Worm (Caenorhabditis elegans) whole organism, L4 larva: ENCODE data around the gene M153.3.

Source experiments
- D1046.2 ChIP-seq: fragments of 200-800 bp; sonication (Bioruptor generic); IDR thresholded peaks from 2 replicates; pipeline ENCODE4 v1.3.6; 2022; ENCODE audit warnings: missing genetic modification characterization, missing compliant biosample characterization
- F26F4.8 ChIP-seq: fragments of 200-800 bp; sonication (Bioruptor generic); conservative IDR thresholded peaks from 2 replicates; pipeline ENCODE4 v1.3.6; 2022; ENCODE audit warnings: missing genetic modification characterization, missing compliant biosample characterization
- F44E2.7 ChIP-seq: fragments of 200-800 bp; sonication (Bioruptor generic); IDR thresholded peaks from 2 replicates; pipeline ENCODE4 v2.1.2; 2022; ENCODE audit warnings: missing genetic modification characterization, missing compliant biosample characterization
- Y105C5A.15 ChIP-seq: fragments of 200-800 bp; sonication (Bioruptor generic); IDR thresholded peaks from 2 replicates; pipeline ENCODE4 v1.3.6; 2022; ENCODE audit warnings: missing genetic modification characterization, missing compliant biosample characterization
- Y5F2A.4 ChIP-seq: fragments of 200-800 bp; sonication (Bioruptor generic); optimal IDR thresholded peaks from 2 replicates; lab custom pipeline; 2018; ENCODE audit warnings: mild to moderate bottlenecking, missing genetic modification characterization, missing compliant biosample characterization
- Y75B8A.6 ChIP-seq: fragments of 200-800 bp; sonication (Bioruptor generic); IDR thresholded peaks from 2 replicates; pipeline ENCODE4 v1.3.6; 2022; ENCODE audit warnings: missing genetic modification reagents, missing genetic modification characterization, missing compliant biosample characterization
- ZK337.2 ChIP-seq: fragments of 200-800 bp; sonication (Bioruptor generic); IDR thresholded peaks from 2 replicates; pipeline ENCODE4 v1.3.6; 2022; ENCODE audit warnings: missing genetic modification reagents, missing genetic modification characterization, missing compliant biosample characterization
- arid-1 ChIP-seq: fragments of 200-800 bp; sonication (Bioruptor generic); conservative IDR thresholded peaks from 2 replicates; pipeline ENCODE4 v1.3.6; 2022; ENCODE audit warnings: missing genetic modification reagents, missing genetic modification characterization, missing compliant biosample characterization
- ceh-44 ChIP-seq: fragments of 200-800 bp; sonication (Bioruptor generic); IDR thresholded peaks from 2 replicates; pipeline ENCODE4 v1.3.6; 2022; ENCODE audit warnings: missing genetic modification reagents, missing genetic modification characterization, missing compliant biosample characterization
- ceh-62 ChIP-seq: sonication (generic microtip); optimal IDR thresholded peaks from 2 replicates; lab custom pipeline; 2017; ENCODE audit warnings: missing biosample characterization, missing genetic modification characterization
- ctbp-1 ChIP-seq: fragments of 200-800 bp; sonication (Bioruptor generic); IDR thresholded peaks from 2 replicates; pipeline ENCODE4 v1.3.6; 2022; ENCODE audit warnings: missing genetic modification reagents, missing genetic modification characterization, missing compliant biosample characterization
- daf-16 ChIP-seq, 3 experiments: sonication (generic microtip); optimal IDR thresholded peaks; 2 replicates each; lab custom pipeline; 2016 to 2017; ENCODE audit warnings: missing genetic modification characterization in 3 of 3, missing genetic modification reagents in 3 of 3, mild to moderate bottlenecking in 2 of 3, missing compliant biosample characterization in 2 of 3, missing biosample characterization in 1 of 3, moderate library complexity in 1 of 3
- daf-19 ChIP-seq: fragments of 200-800 bp; sonication (Bioruptor generic); conservative IDR thresholded peaks from 2 replicates; pipeline ENCODE4 v1.3.6; 2022; ENCODE audit warnings: missing genetic modification characterization, missing compliant biosample characterization
- daf-8 ChIP-seq: fragments of 200-800 bp; sonication (Bioruptor generic); IDR thresholded peaks from 2 replicates; pipeline ENCODE4 v1.3.6; 2022; ENCODE audit warnings: missing genetic modification characterization, missing compliant biosample characterization
- dpl-1 ChIP-seq: fragments of 150-350 bp; optimal IDR thresholded peaks from 2 replicates; lab custom pipeline; 2014; ENCODE audit warnings: missing biosample characterization, missing genetic modification reagents, missing genetic modification characterization
- duxl-1 ChIP-seq: sonication (generic microtip); optimal IDR thresholded peaks from 2 replicates; lab custom pipeline; 2016; ENCODE audit warnings: mild to moderate bottlenecking, missing genetic modification characterization, moderate library complexity, missing compliant biosample characterization; ENCODE audit not compliant: poor library complexity
- dve-1 ChIP-seq: sonication (generic microtip); optimal IDR thresholded peaks from 2 replicates; lab custom pipeline; 2017; ENCODE audit warnings: antibody characterized with exemption, mild to moderate bottlenecking, missing genetic modification characterization, missing compliant biosample characterization; ENCODE audit not compliant: insufficient read depth
- fkh-10 ChIP-seq: fragments of 150-350 bp; optimal IDR thresholded peaks from 2 replicates; lab custom pipeline; 2014; ENCODE audit warnings: missing biosample characterization, missing genetic modification reagents, missing genetic modification characterization
- fos-1 ChIP-seq: fragments of 150-350 bp; optimal IDR thresholded peaks from 2 replicates; lab custom pipeline; 2014; ENCODE audit warnings: missing biosample characterization, missing genetic modification characterization
- hlh-30 ChIP-seq: sonication (generic microtip); optimal IDR thresholded peaks from 2 replicates; lab custom pipeline; 2017; ENCODE audit warnings: antibody characterized with exemption, mild to moderate bottlenecking, missing genetic modification characterization, missing compliant biosample characterization; ENCODE audit not compliant: insufficient read depth
- hmg-1.1 ChIP-seq: fragments of 200-800 bp; sonication (Bioruptor generic); IDR thresholded peaks from 2 replicates; pipeline ENCODE4 v1.3.6; 2022; ENCODE audit warnings: missing genetic modification reagents, missing genetic modification characterization, missing compliant biosample characterization
- jun-1 ChIP-seq: fragments of 150-350 bp; optimal IDR thresholded peaks from 2 replicates; lab custom pipeline; 2014; ENCODE audit warnings: missing biosample characterization, missing genetic modification reagents, missing genetic modification characterization
- lin-13 ChIP-seq: fragments of 150-350 bp; optimal IDR thresholded peaks from 2 replicates; lab custom pipeline; 2014; ENCODE audit warnings: missing biosample characterization, missing genetic modification reagents, missing genetic modification characterization
- lin-15B ChIP-seq: fragments of 150-350 bp; sonication (generic microtip); optimal IDR thresholded peaks from 3 replicates; lab custom pipeline; 2014; ENCODE audit warnings: missing biosample characterization, missing genetic modification characterization
- lin-38 ChIP-seq: fragments of 200-800 bp; sonication (Bioruptor generic); IDR thresholded peaks from 2 replicates; pipeline ENCODE4 v1.3.6; 2022; ENCODE audit warnings: missing genetic modification reagents, missing genetic modification characterization, missing compliant biosample characterization
- lin-39 ChIP-seq: fragments of 150-350 bp; optimal IDR thresholded peaks from 2 replicates; lab custom pipeline; 2014; ENCODE audit warnings: missing biosample characterization, missing genetic modification reagents, missing genetic modification characterization
- lsy-2 ChIP-seq, 2 experiments: fragments of 150-350 bp in 1 of 2; sonication (generic microtip) in 1 of 2; optimal IDR thresholded peaks; 2 replicates each; lab custom pipeline; 2014 to 2017; ENCODE audit warnings: missing biosample characterization in 2 of 2, missing genetic modification characterization in 2 of 2
- madf-5 ChIP-seq, 2 experiments: fragments of 200-800 bp; sonication (Bioruptor generic); IDR thresholded peaks; 2 replicates each; pipeline ENCODE4 v1.3.6; 2022; ENCODE audit warnings: missing compliant biosample characterization in 2 of 2, missing genetic modification characterization in 2 of 2
- madf-9 ChIP-seq: fragments of 200-800 bp; sonication (Bioruptor generic); conservative IDR thresholded peaks from 2 replicates; pipeline ENCODE4 v1.3.6; 2022; ENCODE audit warnings: missing genetic modification reagents, missing genetic modification characterization, missing compliant biosample characterization
- mdt-29 ChIP-seq: fragments of 200-800 bp; sonication (Bioruptor generic); IDR thresholded peaks from 2 replicates; pipeline ENCODE4 v1.3.6; 2022; ENCODE audit warnings: missing genetic modification reagents, missing genetic modification characterization, missing compliant biosample characterization
- mep-1 ChIP-seq: fragments of 150-350 bp; sonication (generic microtip); optimal IDR thresholded peaks from 3 replicates; lab custom pipeline; 2014; ENCODE audit warnings: missing biosample characterization, missing genetic modification characterization
- mxl-2 ChIP-seq: fragments of 200-800 bp; sonication (Bioruptor generic); conservative IDR thresholded peaks from 2 replicates; pipeline ENCODE4 v1.3.6; 2022; ENCODE audit warnings: missing genetic modification reagents, missing genetic modification characterization, missing compliant biosample characterization
- mxl-3 ChIP-seq: fragments of 200-800 bp; sonication (Bioruptor generic); optimal IDR thresholded peaks from 2 replicates; lab custom pipeline; 2018; ENCODE audit warnings: mild to moderate bottlenecking, missing genetic modification characterization, missing compliant biosample characterization
- nhr-10 ChIP-seq: fragments of 150-350 bp; optimal IDR thresholded peaks from 2 replicates; lab custom pipeline; 2014; ENCODE audit warnings: missing biosample characterization, missing genetic modification characterization
- nhr-111 ChIP-seq: fragments of 200-800 bp; sonication (Bioruptor generic); optimal IDR thresholded peaks from 2 replicates; lab custom pipeline; 2018; ENCODE audit warnings: mild to moderate bottlenecking, missing genetic modification characterization, missing compliant biosample characterization
- nhr-237 ChIP-seq: sonication (generic microtip); optimal IDR thresholded peaks from 2 replicates; lab custom pipeline; 2017; ENCODE audit warnings: missing biosample characterization, missing genetic modification characterization
- nhr-25 ChIP-seq: sonication (generic microtip); optimal IDR thresholded peaks from 2 replicates; lab custom pipeline; 2017; ENCODE audit warnings: missing genetic modification characterization, mild to moderate bottlenecking, missing compliant biosample characterization, antibody characterized with exemption, moderate library complexity, borderline replicate concordance; ENCODE audit not compliant: insufficient read depth
- nhr-41 ChIP-seq: fragments of 200-800 bp; sonication (Bioruptor generic); IDR thresholded peaks from 2 replicates; pipeline ENCODE4 v1.3.6; 2022; ENCODE audit warnings: missing genetic modification reagents, missing genetic modification characterization, missing compliant biosample characterization
- nhr-76 ChIP-seq: fragments of 150-350 bp; optimal IDR thresholded peaks from 2 replicates; lab custom pipeline; 2014; ENCODE audit warnings: missing biosample characterization, missing genetic modification characterization
- pqm-1 ChIP-seq: sonication (generic microtip); optimal IDR thresholded peaks from 2 replicates; lab custom pipeline; 2017; ENCODE audit warnings: missing biosample characterization, missing genetic modification characterization
- sdz-12 ChIP-seq: fragments of 200-800 bp; sonication (Bioruptor generic); optimal IDR thresholded peaks from 2 replicates; lab custom pipeline; 2018; ENCODE audit warnings: mild to moderate bottlenecking, missing genetic modification characterization, missing compliant biosample characterization
- set-16 ChIP-seq: fragments of 200-800 bp; sonication (Bioruptor generic); IDR thresholded peaks from 2 replicates; pipeline ENCODE4 v1.3.6; 2022; ENCODE audit warnings: missing genetic modification reagents, missing genetic modification characterization, missing compliant biosample characterization
- skn-1 ChIP-seq: fragments of 150-350 bp; optimal IDR thresholded peaks from 2 replicates; lab custom pipeline; 2014; ENCODE audit warnings: missing biosample characterization, missing genetic modification characterization
- snpc-4 ChIP-seq: fragments of 150-350 bp; optimal IDR thresholded peaks from 2 replicates; lab custom pipeline; 2014; ENCODE audit warnings: missing biosample characterization, missing genetic modification characterization
- tra-1 ChIP-seq: fragments of 200-800 bp; sonication (Bioruptor generic); IDR thresholded peaks from 2 replicates; pipeline ENCODE4 v1.3.6; 2022; ENCODE audit warnings: missing genetic modification reagents, missing genetic modification characterization, missing compliant biosample characterization
- zip-11 ChIP-seq: fragments of 200-800 bp; sonication (Bioruptor generic); IDR thresholded peaks from 2 replicates; pipeline ENCODE4 v1.3.6; 2022; ENCODE audit warnings: missing genetic modification characterization, missing compliant biosample characterization
- zip-2 ChIP-seq: fragments of 150-350 bp; optimal IDR thresholded peaks from 2 replicates; lab custom pipeline; 2014; ENCODE audit warnings: missing biosample characterization, missing genetic modification characterization
- ztf-11 ChIP-seq: fragments of 150-350 bp; optimal IDR thresholded peaks from 2 replicates; lab custom pipeline; 2014; ENCODE audit warnings: missing biosample characterization, missing genetic modification characterization

M153.3 gene

DNA sequence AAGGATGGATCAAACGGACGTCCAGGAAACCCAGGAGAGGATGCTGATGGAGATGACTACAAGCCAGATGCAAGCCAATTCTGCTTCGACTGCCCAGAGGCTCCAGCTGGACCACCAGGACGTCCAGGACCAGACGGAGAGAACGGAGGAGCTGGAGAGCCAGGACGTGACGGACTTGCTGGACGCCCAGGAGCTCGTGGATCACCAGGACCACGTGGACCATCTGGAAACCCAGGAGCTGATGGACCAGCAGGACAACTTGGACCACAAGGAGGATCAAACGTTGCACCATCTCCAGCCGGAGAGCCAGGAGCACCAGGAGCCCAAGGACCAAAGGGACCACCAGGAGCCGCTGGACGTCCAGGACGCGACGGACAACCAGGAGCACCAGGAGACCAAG lies 37.2 kb upstream of the M153.3 start:
- TF ChIP-seq ctbp-1 = no peak
- TF ChIP-seq snpc-4 (tag; lab: Kevin White, UChicago) = no peak
- TF ChIP-seq nhr-237 (tag; lab: Kevin White, UChicago) = no peak
- TF ChIP-seq set-16 (GFP tag; lab: Robert Waterston, UW) = peak; percentile 95
- TF ChIP-seq lin-38 (GFP tag; lab: Robert Waterston, UW) = no peak
- no peak for TF ChIP-seq ZK337.2

DNA sequence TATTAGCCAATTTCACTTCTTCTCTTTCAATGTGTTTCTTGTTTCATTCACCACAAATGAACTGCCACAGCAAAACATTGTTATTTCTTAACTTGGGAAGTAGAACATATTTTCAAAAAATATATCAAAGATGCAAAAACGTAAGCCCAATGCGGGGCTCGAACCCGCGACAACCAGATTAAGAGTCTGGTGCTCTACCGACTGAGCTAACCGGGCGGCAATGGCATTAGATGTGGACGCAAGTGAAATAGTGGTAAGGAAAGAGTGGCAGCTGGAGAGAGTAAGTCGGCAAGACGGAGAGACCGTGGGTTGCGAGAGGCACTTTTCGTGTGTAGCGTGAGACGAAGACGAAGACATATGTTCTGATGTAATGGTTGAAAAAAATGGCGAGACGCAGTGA lies 36.7 kb upstream of the M153.3 start:
- TF ChIP-seq tra-1 (GFP tag; lab: Robert Waterston, UW) (peak; percentile 93), lin-13 (GFP tag; lab: Kevin White, UChicago) (peak; percentile 37), hmg-1.1 (GFP tag; lab: Robert Waterston, UW) (peak; percentile 97), mxl-3 (GFP tag; lab: Kevin White, UChicago) (peak; percentile 76), mep-1 (tag; lab: Kevin White, UChicago) (no peak), nhr-25 (tag; lab: Kevin White, UChicago) (peak; percentile 34), mdt-29 (GFP tag; lab: Robert Waterston, UW) (no peak), ztf-11 (tag; lab: Kevin White, UChicago) (no peak), sdz-12 (GFP tag; lab: Kevin White, UChicago) (no peak), nhr-111 (GFP tag; lab: Kevin White, UChicago) (peak; percentile 92), lin-38 (GFP tag; lab: Robert Waterston, UW) (peak; percentile 82), F44E2.7 (GFP tag; lab: Robert Waterston, UW) (0 out of 2 replicates have a peak, but pooled peaks have one; percentile 77), zip-11 (GFP tag; lab: Robert Waterston, UW) (peak; percentile 15; the same call in 1 of the 2 replicates), nhr-41 (GFP tag; lab: Robert Waterston, UW) (peak; percentile 94), madf-5 (GFP tag; IDR thresholded peaks at IDR 0.05; lab: Robert Waterston, UW) (peak in 1 of 2 experiments; percentile 88), pqm-1 (no peak), fkh-10 (GFP tag; lab: Kevin White, UChicago) (peak; percentile 65), daf-8 (peak; percentile 80; the same call in 1 of the 2 replicates), lsy-2 (tag; optimal IDR thresholded peaks at IDR 0.05; lab: Kevin White, UChicago) (peak in 1 of 2 experiments; percentile 13), lin-15B (no peak), dve-1 (tag; lab: Kevin White, UChicago) (peak; percentile 85), mxl-2 (GFP tag; lab: Robert Waterston, UW) (peak; percentile 74), skn-1 (tag; lab: Kevin White, UChicago) (peak; percentile 19), fos-1 (tag; lab: Kevin White, UChicago) (no peak), jun-1 (tag; lab: Kevin White, UChicago) (peak; percentile 73), arid-1 (GFP tag; lab: Robert Waterston, UW) (peak; percentile 94), ceh-62 (tag; lab: Kevin White, UChicago) (no peak), F26F4.8 (GFP tag; lab: Robert Waterston, UW) (no peak; the same call in 1 of the 2 replicates), ceh-44 (GFP tag; lab: Robert Waterston, UW) (peak; percentile 86), Y5F2A.4 (GFP tag; lab: Kevin White, UChicago) (peak; percentile 84), madf-9 (GFP tag; lab: Robert Waterston, UW) (peak; percentile 85), lin-39 (tag; lab: Kevin White, UChicago) (no peak), nhr-76 (tag; lab: Kevin White, UChicago) (no peak), dpl-1 (GFP tag; lab: Kevin White, UChicago) (no peak), daf-16 (GFP tag; optimal IDR thresholded peaks at IDR 0.05; lab: Kevin White, UChicago) (peak; percentile 44 to 93), daf-16 (tag; optimal IDR thresholded peaks at IDR 0.05; lab: Kevin White, UChicago) (peak; percentile 72), daf-19 (GFP tag; lab: Robert Waterston, UW) (peak; percentile 94), snpc-4 (tag; lab: Kevin White, UChicago) (no peak), hlh-30 (peak; percentile 81), set-16 (GFP tag; lab: Robert Waterston, UW) (no peak), D1046.2 (GFP tag; lab: Robert Waterston, UW) (peak; percentile 91), Y75B8A.6 (peak; percentile 90), duxl-1 (tag; lab: Kevin White, UChicago) (peak; percentile 90), Y105C5A.15 (GFP tag; lab: Robert Waterston, UW) (peak; percentile 93), nhr-10 (tag; lab: Kevin White, UChicago) (no peak), ctbp-1 (peak; percentile 97), zip-2 (tag; lab: Kevin White, UChicago) (peak; percentile 83)
